Fruit fly (Drosophila melanogaster): ENCODE measurements around the gene CG11327.
A peak's percentile ranks its signal among the peaks of the same experiment; 100 is the strongest.

Gene CG11327

dm6 chr2L:6647103-6647711 lies 39.3 kb downstream of the CG11327 start (continued):
- TF ChIP-seq CG13624 (GFP tag; optimal IDR thresholded peaks at IDR 0.05): peak; percentile 98
- peak; percentile 99 for TF ChIP-seq HmgZ (tag; optimal IDR thresholded peaks at IDR 0.05)
- TF ChIP-seq Xrp1 (GFP tag; IDR thresholded peaks at IDR 0.05): peak; percentile 98
- peak; percentile 70 for TF ChIP-seq Sry-δ (GFP tag; optimal IDR thresholded peaks at IDR 0.05)
- peak; percentile 99 for TF ChIP-seq Oli (tag; optimal IDR thresholded peaks at IDR 0.05)
- TF ChIP-seq CG1832 (GFP tag; optimal IDR thresholded peaks at IDR 0.05): no peak
- TF ChIP-seq kni (GFP tag; optimal IDR thresholded peaks at IDR 0.05): peak; percentile 97
- TF ChIP-seq amos (GFP tag; IDR thresholded peaks at IDR 0.05; ENCODE audit: partially characterized antibody): no peak; the same call in 1 of the 2 replicates
- TF ChIP-seq aop (GFP tag; IDR thresholded peaks at IDR 0.05): peak; percentile 86
- TF ChIP-seq CG8089 (GFP tag; optimal IDR thresholded peaks at IDR 0.05): peak; percentile 98
- peak; percentile 97 for TF ChIP-seq Atf3 (GFP tag; optimal IDR thresholded peaks at IDR 0.05)
- TF ChIP-seq CG17802 (tag; optimal IDR thresholded peaks at IDR 0.05): peak; percentile 88
- peak; percentile 61 for TF ChIP-seq CG13287 (GFP tag; IDR thresholded peaks at IDR 0.05; ENCODE audit: partially characterized antibody)
- peak; percentile 90 for TF ChIP-seq Myb (GFP tag; optimal IDR thresholded peaks at IDR 0.05)
- no peak for TF ChIP-seq hkb (optimal IDR thresholded peaks at IDR 0.05)
- TF ChIP-seq hkb (GFP tag; IDR thresholded peaks at IDR 0.05): peak; percentile 99
- peak; percentile 99 for TF ChIP-seq gem (tag; optimal IDR thresholded peaks at IDR 0.05)
- peak; percentile 98 for TF ChIP-seq pb (GFP tag; optimal IDR thresholded peaks at IDR 0.05)
- peak; percentile 96 for TF ChIP-seq fd3F (GFP tag; optimal IDR thresholded peaks at IDR 0.05)
- TF ChIP-seq Awh (GFP tag; IDR thresholded peaks at IDR 0.05): peak; percentile 98
- peak; percentile 99 for TF ChIP-seq CG1529 (GFP tag; optimal IDR thresholded peaks at IDR 0.05)
- TF ChIP-seq pita (GFP tag; optimal IDR thresholded peaks at IDR 0.05): no peak
- TF ChIP-seq CG10543 (GFP tag; optimal IDR thresholded peaks at IDR 0.05): peak; percentile 97
- no peak for TF ChIP-seq sc (optimal IDR thresholded peaks at IDR 0.05)
- TF ChIP-seq sc (GFP tag; optimal IDR thresholded peaks at IDR 0.05): peak; percentile 98
- peak; percentile 98 for TF ChIP-seq seq (GFP tag; IDR thresholded peaks at IDR 0.05)
- TF ChIP-seq Vsx1 (GFP tag; optimal IDR thresholded peaks at IDR 0.05): peak; percentile 97
- peak; percentile 84; the same call in 2 of the 3 replicates for TF ChIP-seq CG11560 (tag; IDR thresholded peaks at IDR 0.05)
- TF ChIP-seq H2.0 (GFP tag; IDR thresholded peaks at IDR 0.05): peak; percentile 97
- no peak for TF ChIP-seq Doc3 (GFP tag; IDR thresholded peaks at IDR 0.05; ENCODE audit: partially characterized antibody)
- TF ChIP-seq lab (GFP tag; optimal IDR thresholded peaks at IDR 0.05): peak; percentile 99
- TF ChIP-seq NC2β (GFP tag; optimal IDR thresholded peaks at IDR 0.05): peak; percentile 99
- peak; percentile 96 for TF ChIP-seq MTF-1 (GFP tag; optimal IDR thresholded peaks at IDR 0.05; ENCODE audit: borderline replicate concordance)
- peak; percentile 73 for TF ChIP-seq ftz-f1 (GFP tag; optimal IDR thresholded peaks at IDR 0.05)
- TF ChIP-seq CG17328 (GFP tag; IDR thresholded peaks at IDR 0.05): peak; percentile 98
- TF ChIP-seq YL-1 (GFP tag; optimal IDR thresholded peaks at IDR 0.05): peak; percentile 96
- 0 out of 2 replicates have a peak, but pooled peaks have one; percentile 17 for TF ChIP-seq hbn (GFP tag; IDR thresholded peaks at IDR 0.05; ENCODE audit: partially characterized antibody)
- peak; percentile 99 for TF ChIP-seq CG7839 (tag; optimal IDR thresholded peaks at IDR 0.05)
- peak; percentile 98 for TF ChIP-seq Ada2b (GFP tag; IDR thresholded peaks at IDR 0.05)
- TF ChIP-seq HmgD (GFP tag; optimal IDR thresholded peaks at IDR 0.05): peak; percentile 96
- TF ChIP-seq slp2 (GFP tag; optimal IDR thresholded peaks at IDR 0.05): peak; percentile 98
- TF ChIP-seq Pdp1 (GFP tag; optimal IDR thresholded peaks at IDR 0.05): peak; percentile 97
- peak; percentile 98 for TF ChIP-seq CG18476 (GFP tag; optimal IDR thresholded peaks at IDR 0.05)
- TF ChIP-seq mam (GFP tag; optimal IDR thresholded peaks at IDR 0.05): peak; percentile 98
- peak; percentile 59; the same call in 1 of the 3 replicates for TF ChIP-seq CG6791 (GFP tag; IDR thresholded peaks at IDR 0.05; ENCODE audit: partially characterized antibody)
- peak; percentile 46; the same call in 1 of the 2 replicates for TF ChIP-seq Scr (GFP tag; IDR thresholded peaks at IDR 0.05; ENCODE audit: partially characterized antibody)
- peak; percentile 96 for TF ChIP-seq CG34376 (GFP tag; optimal IDR thresholded peaks at IDR 0.05)
- peak; percentile 98 for TF ChIP-seq CG1603 (tag; optimal IDR thresholded peaks at IDR 0.05)
- peak; percentile 98 for TF ChIP-seq cato (GFP tag; optimal IDR thresholded peaks at IDR 0.05; ENCODE audit: borderline replicate concordance)

Measured in whole organism, embryonic.